Worm (Caenorhabditis elegans) whole organism, dauer: ENCODE data around the gene kcnl-3.
A peak's percentile ranks its signal among the peaks of the same experiment; 100 is the strongest.

Experiments
- unc-62 ChIP-seq: sonication (generic microtip); optimal IDR thresholded peaks from 2 replicates; lab custom pipeline; 2017; ENCODE audit warnings: missing biosample characterization, missing genetic modification reagents, missing genetic modification characterization

The kcnl-3 gene

DNA sequence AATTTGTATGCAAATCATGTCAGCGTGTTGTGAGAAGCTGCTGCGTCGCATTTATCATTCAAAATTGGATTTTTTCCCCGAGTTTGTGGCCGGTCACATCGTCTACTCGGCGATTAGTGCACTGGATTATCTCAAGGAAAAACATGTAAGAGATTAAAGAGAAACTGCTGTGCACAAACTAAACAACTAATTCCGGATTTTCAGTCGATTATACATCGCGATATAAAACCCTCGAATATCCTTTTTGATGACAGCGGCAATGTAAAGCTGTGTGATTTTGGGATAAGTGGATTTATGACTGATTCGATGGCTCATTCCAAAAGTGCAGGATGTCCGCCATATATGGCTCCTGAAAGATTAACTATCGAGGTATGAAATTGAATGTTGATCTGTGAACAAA lies 16.1 kb upstream of the kcnl-3 start:
- no peak for TF ChIP-seq unc-62 (GFP tag; lab: Kevin White, UChicago)

DNA sequence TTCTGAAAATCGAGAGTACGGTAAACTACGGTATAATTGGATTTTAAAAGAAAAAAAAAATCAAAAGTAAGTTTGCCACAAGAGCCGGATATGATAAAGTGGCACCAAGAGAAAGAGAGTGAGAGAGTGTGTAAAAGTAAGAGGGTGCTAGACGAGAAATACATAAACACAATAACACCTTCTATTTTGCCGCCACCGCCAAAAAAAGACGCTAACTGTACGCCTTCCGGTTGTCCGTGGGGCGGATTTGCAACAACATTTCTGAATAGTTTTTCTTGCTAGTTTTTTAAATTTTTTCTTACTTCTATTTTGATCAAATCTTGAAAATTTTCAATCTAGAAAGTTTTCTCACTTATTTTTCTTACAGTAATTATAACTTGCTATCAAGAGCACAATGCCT lies 14.0 kb upstream of the kcnl-3 start, which contains the start of gene F35C8.8:
Gene F35C8.8, minus strand, starts transcription at position 2 of the 400 bp plus-strand sequence.
- no peak for TF ChIP-seq unc-62 (GFP tag; lab: Kevin White, UChicago)

DNA sequence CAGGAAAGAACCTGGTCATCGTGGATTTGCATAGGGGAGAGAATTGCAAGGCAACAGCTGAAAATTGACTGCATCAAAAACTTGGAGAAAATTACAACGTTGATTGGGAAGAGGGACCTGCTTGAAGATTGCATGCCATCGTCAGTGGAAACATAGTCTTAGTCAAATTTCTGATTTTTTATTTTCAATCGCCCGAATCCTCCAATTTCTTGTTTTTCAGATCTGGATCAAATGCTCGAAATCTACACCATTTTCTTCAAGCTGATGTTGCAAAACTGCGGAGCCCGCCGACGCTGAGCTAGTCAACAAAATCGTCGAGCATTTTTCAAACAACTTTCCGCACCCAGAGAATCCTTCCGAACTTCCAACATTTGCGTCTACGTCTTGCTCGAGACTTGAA lies 13.1 kb upstream of the kcnl-3 start:
- TF ChIP-seq unc-62 (GFP tag; lab: Kevin White, UChicago), result no peak

DNA sequence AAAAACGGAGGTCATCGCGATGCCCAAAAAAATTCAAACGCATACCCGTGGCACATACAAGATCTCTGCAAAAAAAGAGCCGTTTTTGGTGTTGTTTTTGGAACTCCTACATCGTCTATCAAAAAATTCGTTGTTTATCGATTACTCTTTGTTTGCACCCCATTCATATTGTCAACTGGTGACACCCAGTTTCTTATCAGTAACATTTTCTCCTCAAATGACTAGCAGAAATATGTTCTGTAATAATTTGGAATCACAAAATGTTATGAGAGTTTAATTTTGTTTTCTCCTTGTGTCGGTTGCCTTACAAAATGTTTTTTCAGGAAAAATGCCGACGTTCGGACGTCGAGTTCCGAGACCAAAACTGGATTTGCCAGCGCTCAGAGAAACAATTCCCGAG lies 11.9 kb upstream of the kcnl-3 start, which contains the start of gene sek-4:
Gene sek-4, plus strand, starts transcription at position 318 of the 400 bp plus-strand sequence.
- TF ChIP-seq unc-62 (GFP tag; lab: Kevin White, UChicago), result no peak

DNA sequence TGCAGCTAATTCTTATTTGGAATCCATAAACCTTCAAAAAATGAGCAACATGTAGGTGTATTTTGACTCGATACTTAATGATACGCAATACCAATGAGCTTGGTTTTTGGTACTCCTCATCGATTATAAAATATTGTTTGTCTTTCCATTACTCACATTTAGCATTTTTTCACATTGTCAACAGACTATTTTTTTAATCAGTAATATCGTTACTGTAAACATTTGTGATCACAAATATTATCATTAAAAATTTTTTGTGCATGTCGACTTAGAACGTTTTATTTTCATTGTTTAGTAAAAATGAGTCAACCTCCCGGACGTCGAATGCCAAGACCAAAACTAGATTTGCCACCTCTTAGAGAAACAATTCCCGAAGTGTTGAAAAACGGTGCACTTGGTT lies 9.4 kb upstream of the kcnl-3 start, which contains the start of gene sek-5:
Gene sek-5, plus strand, starts transcription at position 301 of the 400 bp plus-strand sequence.
- TF ChIP-seq unc-62 (GFP tag; lab: Kevin White, UChicago), result no peak

DNA sequence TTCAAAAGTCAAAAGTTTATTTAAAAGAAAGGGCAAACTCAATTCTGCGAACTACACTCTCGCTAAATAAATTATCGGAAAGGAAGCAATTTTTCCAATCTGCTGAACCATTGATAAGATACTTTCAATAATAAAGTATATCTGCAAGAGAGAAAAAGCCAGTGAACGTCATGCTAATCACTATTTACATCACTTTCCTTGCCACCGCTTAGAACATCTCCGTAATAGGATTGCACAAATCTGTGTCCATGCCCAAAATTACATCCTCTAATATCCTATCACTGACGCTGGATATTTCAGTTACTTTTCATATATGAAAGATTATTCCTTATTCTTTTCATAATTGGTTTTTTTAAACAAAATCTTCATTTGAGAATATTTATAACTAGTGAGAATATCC lies 3.9 kb upstream of the kcnl-3 start:
- no peak for TF ChIP-seq unc-62 (GFP tag; lab: Kevin White, UChicago)

DNA sequence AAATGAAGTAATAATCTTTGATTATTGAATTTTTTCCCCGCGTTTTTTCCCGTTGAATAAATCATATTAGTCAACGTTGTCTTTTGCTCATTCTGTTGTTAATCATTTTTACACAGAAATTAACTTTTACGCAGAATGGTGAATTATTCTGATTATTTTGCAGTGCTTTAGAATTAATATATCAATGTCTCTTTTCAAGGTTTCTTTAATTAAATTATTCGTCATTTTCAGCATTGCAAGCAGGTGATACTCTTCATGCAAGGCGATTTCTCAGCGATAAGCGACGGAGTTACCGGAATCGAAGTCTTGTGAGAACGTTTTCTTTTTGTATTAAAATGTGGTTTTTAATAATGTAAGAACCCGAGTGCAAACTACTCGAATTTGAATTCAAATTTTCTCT lies 971 bp downstream of the kcnl-3 start:
- TF ChIP-seq unc-62 (GFP tag; lab: Kevin White, UChicago), result no peak

DNA sequence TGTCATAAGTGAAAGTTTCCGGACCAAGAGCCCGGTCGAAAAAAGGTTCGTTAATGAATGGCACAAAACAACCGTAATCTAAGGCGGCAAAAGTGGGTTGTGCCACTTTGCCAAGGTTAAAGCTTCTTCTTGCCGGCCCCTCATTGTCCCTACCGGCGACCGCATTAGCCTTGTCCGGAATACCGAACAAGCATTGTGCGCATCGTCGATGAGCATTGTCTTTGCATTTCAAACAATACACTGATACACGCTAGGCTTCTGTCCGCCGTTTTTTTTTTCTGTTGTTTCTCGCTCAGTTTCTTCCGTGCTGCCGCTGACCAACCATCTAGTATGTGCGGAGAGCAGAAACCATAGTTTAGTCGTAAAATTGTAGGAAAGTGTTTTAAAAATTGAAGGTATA lies 10.6 kb downstream of the kcnl-3 start, which contains the start of gene C03F11.2:
Gene C03F11.2, minus strand, starts transcription at position 101 of the 400 bp plus-strand sequence.
- no peak for TF ChIP-seq unc-62 (GFP tag; lab: Kevin White, UChicago)

DNA sequence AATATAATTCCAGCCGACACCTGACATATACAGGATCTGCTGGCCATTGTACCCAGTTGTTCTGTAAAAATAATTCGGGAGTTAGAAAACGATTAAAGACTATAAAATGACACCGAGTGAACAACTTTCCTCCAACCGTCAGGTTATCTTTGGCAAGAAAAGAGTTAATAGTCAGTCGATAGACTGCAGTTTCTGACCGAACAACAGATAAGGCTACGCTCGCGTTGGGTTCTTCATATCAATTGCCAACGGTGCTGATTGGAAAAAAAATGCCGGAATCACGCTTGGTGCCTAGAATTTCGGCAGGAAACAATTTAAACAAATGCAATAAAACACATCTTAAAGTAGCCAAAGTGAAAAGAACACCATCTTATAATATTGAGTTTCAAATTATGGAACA lies 13.9 kb downstream of the kcnl-3 start, which contains the start of gene scav-1:
Gene scav-1, minus strand, starts transcription at position 61 of the 400 bp plus-strand sequence.
- TF ChIP-seq unc-62 (GFP tag; lab: Kevin White, UChicago), result no peak

DNA sequence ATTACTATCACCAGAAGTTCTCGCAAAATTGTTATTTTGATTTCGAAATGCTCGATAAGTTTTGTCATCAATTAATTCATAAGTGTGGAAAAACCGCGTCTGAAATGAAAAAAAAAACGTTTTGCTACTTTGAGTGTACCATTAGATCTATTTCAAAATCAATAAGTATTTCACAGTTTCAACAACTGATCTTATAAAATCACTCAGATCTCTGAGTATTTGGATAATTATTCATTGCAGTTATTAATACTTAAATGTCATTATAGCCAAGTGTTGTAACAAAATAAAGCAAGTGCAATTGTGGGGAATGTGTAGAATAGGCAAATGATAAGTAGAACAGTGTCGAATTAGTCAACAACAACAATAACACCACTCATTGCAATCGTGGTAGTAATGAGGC lies 19.7 kb downstream of the kcnl-3 start, which contains the start of gene C03F11.4:
Gene C03F11.4, minus strand, starts transcription at position 101 of the 400 bp plus-strand sequence.
- TF ChIP-seq unc-62 (GFP tag; lab: Kevin White, UChicago), result no peak

DNA sequence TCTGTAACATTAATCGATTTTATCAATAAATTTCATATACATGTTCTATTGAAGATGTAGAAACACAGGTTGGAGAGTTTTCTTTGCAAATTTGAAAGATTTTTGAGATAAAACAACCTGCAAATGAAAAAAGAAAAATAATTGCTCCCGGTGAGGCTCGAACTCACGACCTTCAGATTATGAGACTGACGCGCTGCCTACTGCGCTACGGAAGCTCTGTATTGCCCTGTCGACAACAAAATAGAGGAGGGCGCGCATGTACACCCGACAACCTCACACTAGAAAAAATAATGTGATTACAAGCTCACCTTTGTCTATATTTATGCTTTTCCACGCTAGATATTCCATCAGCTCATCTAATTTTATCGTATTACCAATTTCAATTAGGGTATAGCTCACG lies 20.6 kb downstream of the kcnl-3 start:
- TF ChIP-seq unc-62 (GFP tag; lab: Kevin White, UChicago), result no peak

DNA sequence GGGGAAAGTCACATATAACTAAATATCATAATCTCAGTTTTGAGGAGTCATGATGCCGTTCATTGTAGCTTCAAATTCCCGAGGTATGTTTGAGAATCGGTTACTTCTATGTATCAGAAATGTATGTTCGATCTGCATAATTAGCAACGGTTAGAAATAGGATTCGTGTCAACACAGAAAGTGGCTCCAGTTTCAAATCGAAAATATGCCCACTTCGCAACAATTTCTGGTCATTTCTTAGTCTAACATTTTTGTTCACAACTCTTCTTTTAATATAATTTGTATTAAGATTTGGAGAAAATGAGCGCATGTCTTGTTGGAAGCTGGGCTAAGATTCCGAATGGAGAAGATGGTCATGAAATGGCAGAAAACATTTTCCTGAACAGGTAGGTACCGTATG lies 26.9 kb downstream of the kcnl-3 start, which contains the start of gene pks-1:
Gene pks-1, plus strand, starts transcription at position 301 of the 400 bp plus-strand sequence.
- TF ChIP-seq unc-62 (GFP tag; lab: Kevin White, UChicago), result no peak

DNA sequence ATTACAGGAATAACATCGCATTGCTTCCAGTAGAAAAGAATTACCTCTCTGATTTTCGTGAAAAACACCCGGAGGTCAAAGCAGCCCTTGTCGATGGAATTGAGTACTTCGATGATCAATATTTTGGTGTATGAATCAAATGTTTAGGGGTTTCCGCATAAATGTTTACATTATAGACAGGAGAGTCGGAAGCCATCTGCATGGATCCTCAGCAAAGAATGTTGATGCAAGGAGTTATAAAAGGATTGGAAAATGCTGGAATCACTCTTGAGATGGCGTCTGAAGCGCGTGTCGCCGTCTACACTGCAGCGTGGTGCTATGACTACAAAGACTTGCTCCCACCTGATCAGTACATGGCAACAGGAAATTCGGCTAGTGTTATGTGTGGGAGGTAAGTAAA lies 27.6 kb downstream of the kcnl-3 start, which contains the start of gene C41A3.2:
Gene C41A3.2, minus strand, starts transcription at position 101 of the 400 bp plus-strand sequence.
- no peak for TF ChIP-seq unc-62 (GFP tag; lab: Kevin White, UChicago)

DNA sequence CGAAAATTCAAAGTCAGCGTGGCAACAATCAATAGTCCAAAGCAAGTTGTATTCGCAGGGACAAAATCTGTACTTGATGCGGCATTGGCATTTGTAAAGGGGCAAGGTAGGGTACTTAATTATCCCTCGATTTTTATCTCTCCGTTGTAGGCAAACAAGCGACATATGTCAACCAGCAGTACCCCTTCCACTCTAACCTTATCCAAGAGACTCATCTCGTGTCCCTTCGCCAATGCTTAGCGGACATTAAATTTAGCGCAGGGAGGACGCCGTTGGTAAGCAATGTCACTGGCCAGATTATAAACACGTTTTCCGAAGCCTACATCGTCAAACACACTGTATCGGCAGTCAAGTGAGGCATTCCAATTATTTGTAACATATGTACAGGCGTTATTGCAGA lies 42.7 kb downstream of the kcnl-3 start:
- peak; percentile 66 for TF ChIP-seq unc-62 (GFP tag; lab: Kevin White, UChicago)

DNA sequence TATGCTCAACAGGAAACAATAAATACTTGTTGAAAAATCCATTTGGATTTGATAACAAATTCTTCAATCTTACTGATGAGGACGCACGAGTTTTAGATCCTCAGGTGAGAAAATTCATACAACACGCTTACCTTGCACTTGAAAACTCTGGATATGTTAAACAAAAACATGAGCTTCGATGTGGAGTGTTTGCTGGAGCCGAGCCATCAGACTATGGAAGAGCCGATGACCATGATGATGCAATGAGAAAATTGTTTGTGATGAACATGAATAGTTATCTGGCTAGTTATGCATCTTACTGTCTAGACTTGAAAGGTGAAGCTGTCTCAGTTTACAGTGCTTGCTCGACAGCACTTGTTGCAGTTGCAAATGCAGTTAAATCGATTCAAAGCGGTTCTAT lies 47.3 kb downstream of the kcnl-3 start:
- TF ChIP-seq unc-62 (GFP tag; lab: Kevin White, UChicago), result no peak
